Worm (Caenorhabditis elegans): ENCODE measurements around the gene sre-18.
A peak's percentile ranks its signal among the peaks of the same experiment; 100 is the strongest.

sre-18 gene

DNA sequence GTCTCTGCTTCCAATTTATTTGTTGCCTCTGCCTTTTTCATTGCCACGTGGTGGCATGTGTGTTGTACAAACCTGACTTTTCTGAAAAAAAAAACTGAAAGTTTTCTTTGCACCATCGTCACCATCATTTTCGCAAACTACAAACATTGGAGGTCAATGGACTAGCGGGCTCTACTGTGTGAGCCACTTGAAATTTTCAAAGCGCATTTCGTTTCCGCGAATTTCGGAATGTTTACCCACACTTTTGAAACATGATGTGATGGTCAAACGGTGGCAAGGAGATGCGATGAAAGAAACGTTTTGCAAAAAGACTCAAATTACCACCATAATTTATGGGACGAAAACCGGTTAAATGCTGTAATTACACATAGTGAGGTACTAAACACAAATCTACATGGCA lies 21.7 kb downstream of the sre-18 start (continued):
- no peak for TF ChIP-seq lsy-27 (tag; optimal IDR thresholded peaks at IDR 0.05; ENCODE audit: borderline replicate concordance, insufficient read depth)
- TF ChIP-seq F52B5.7 (tag; optimal IDR thresholded peaks at IDR 0.05) = no peak
- TF ChIP-seq hmg-20 (GFP tag; IDR thresholded peaks at IDR 0.05) = no peak
- no peak for TF ChIP-seq repo-1 (tag; optimal IDR thresholded peaks at IDR 0.05)
- no peak for TF ChIP-seq ztf-25 (GFP tag; IDR thresholded peaks at IDR 0.05)
- TF ChIP-seq F22D6.2 (tag; optimal IDR thresholded peaks at IDR 0.05) = no peak
- no peak for TF ChIP-seq snpc-1.3 (tag; optimal IDR thresholded peaks at IDR 0.05; ENCODE audit: insufficient read depth)
- no peak for TF ChIP-seq athp-1 (tag; optimal IDR thresholded peaks at IDR 0.05)
- 0 out of 2 replicates have a peak, but pooled peaks have one; percentile 12 for TF ChIP-seq F33H1.4 (GFP tag; IDR thresholded peaks at IDR 0.05)
- no peak for TF ChIP-seq hrde-1 (tag; optimal IDR thresholded peaks at IDR 0.05; ENCODE audit: borderline replicate concordance)
- peak; percentile 13; the same call in 1 of the 2 replicates for TF ChIP-seq hsf-1 (GFP tag; IDR thresholded peaks at IDR 0.05)
- no peak for TF ChIP-seq hlh-12 (tag; optimal IDR thresholded peaks at IDR 0.05)
- TF ChIP-seq ceh-58 (GFP tag; IDR thresholded peaks at IDR 0.05) = no peak
- no peak for TF ChIP-seq ceh-91 (GFP tag; IDR thresholded peaks at IDR 0.05)
- peak; percentile 43 for TF ChIP-seq mxl-1 (tag; optimal IDR thresholded peaks at IDR 0.05)
- no peak for TF ChIP-seq Y95B8A.8 (GFP tag; IDR thresholded peaks at IDR 0.05)
- TF ChIP-seq B0336.3 (GFP tag; IDR thresholded peaks at IDR 0.05) = peak; percentile 63; the same call in 1 of the 2 replicates
- no peak for TF ChIP-seq cebp-1 (GFP tag; IDR thresholded peaks at IDR 0.05)
- peak; percentile 27 for TF ChIP-seq cebp-1 (tag; optimal IDR thresholded peaks at IDR 0.05)
- TF ChIP-seq mel-28 (tag; optimal IDR thresholded peaks at IDR 0.05; ENCODE audit: borderline replicate concordance) = no peak
- peak; percentile 73 for TF ChIP-seq him-1 (tag; optimal IDR thresholded peaks at IDR 0.05)
- no peak for TF ChIP-seq fkh-3 (tag; optimal IDR thresholded peaks at IDR 0.05)
- TF ChIP-seq lsl-1 (GFP tag; optimal IDR thresholded peaks at IDR 0.05) = no peak
- no peak for TF ChIP-seq lin-40 (tag; optimal IDR thresholded peaks at IDR 0.05)
- TF ChIP-seq ZK185.1 (tag; optimal IDR thresholded peaks at IDR 0.05; ENCODE audit: poor library complexity, severe bottlenecking) = no peak
- no peak for TF ChIP-seq B0261.1 (tag; optimal IDR thresholded peaks at IDR 0.05)
- TF ChIP-seq K12H6.12 (tag; optimal IDR thresholded peaks at IDR 0.05) = no peak
- TF ChIP-seq somi-1 (GFP tag; optimal IDR thresholded peaks at IDR 0.05) = no peak
- peak; percentile 7 for TF ChIP-seq xnd-1 (tag; optimal IDR thresholded peaks at IDR 0.05)
- no peak for TF ChIP-seq nhr-27 (tag; optimal IDR thresholded peaks at IDR 0.05)
- no peak for TF ChIP-seq nhr-90 (tag; optimal IDR thresholded peaks at IDR 0.05)
- TF ChIP-seq tlf-1 (GFP tag; optimal IDR thresholded peaks at IDR 0.05) = no peak
- TF ChIP-seq chd-7 (tag; optimal IDR thresholded peaks at IDR 0.05) = no peak
- no peak for TF ChIP-seq bed-2 (GFP tag; IDR thresholded peaks at IDR 0.05)
- no peak for TF ChIP-seq F39B2.1 (GFP tag; IDR thresholded peaks at IDR 0.05)
- TF ChIP-seq ama-1 (optimal IDR thresholded peaks at IDR 0.05) = no peak
- peak; percentile 4 to 43 for TF ChIP-seq ama-1 (GFP tag; optimal IDR thresholded peaks at IDR 0.05)
- TF ChIP-seq unc-62 (GFP tag; optimal IDR thresholded peaks at IDR 0.05) = no peak
- TF ChIP-seq dpl-1 (GFP tag; optimal IDR thresholded peaks at IDR 0.05) = no peak
- TF ChIP-seq madf-6 (GFP tag; IDR thresholded peaks at IDR 0.05) = 0 out of 2 replicates have a peak, but pooled peaks have one; percentile 25
- no peak for TF ChIP-seq Y67H2A.10 (GFP tag; conservative IDR thresholded peaks at IDR 0.05)
- TF ChIP-seq Y79H2A.3 (GFP tag; conservative IDR thresholded peaks at IDR 0.05) = peak; percentile 24; the same call in 1 of the 2 replicates

Measured in whole organism, young adult.